Fruit fly (Drosophila melanogaster) whole organism, embryonic: Measurements from ENCODE around the gene CG5665.

Experiments used
- ATbp ChIP-seq: fragments of 200-800 bp; sonication (Bioruptor generic); optimal IDR thresholded peaks from 2 replicates; lab custom pipeline; 2017; ENCODE audit warnings: missing biosample characterization, mild to moderate bottlenecking, missing genetic modification characterization, missing genetic modification reagents
- Aef1 ChIP-seq: fragments of 200-800 bp; sonication (Bioruptor generic); IDR thresholded peaks from 3 replicates; pipeline ENCODE4 v1.3.6; 2022; ENCODE audit warnings: missing biosample characterization, missing genetic modification characterization
- Asciz ChIP-seq: fragments of 200-800 bp; sonication (Bioruptor generic); optimal IDR thresholded peaks from 2 replicates; lab custom pipeline; 2017; ENCODE audit warnings: missing biosample characterization, mild to moderate bottlenecking, missing genetic modification characterization, missing genetic modification reagents
- Atf-2 ChIP-seq: fragments of 200-800 bp; sonication (Bioruptor generic); optimal IDR thresholded peaks from 2 replicates; lab custom pipeline; 2016; ENCODE audit warnings: missing biosample characterization, missing genetic modification characterization
- CG10147 ChIP-seq: fragments of 200-800 bp; sonication (Bioruptor generic); optimal IDR thresholded peaks from 2 replicates; lab custom pipeline; 2019; ENCODE audit warnings: missing biosample characterization, mild to moderate bottlenecking, missing genetic modification characterization, moderate library complexity
- CG10209 ChIP-seq: fragments of 200-800 bp; sonication (Bioruptor generic); optimal IDR thresholded peaks from 3 replicates; lab custom pipeline; 2017; ENCODE audit warnings: missing biosample characterization, mild to moderate bottlenecking, missing genetic modification characterization, missing genetic modification reagents
- CG1024 ChIP-seq: fragments of 200-800 bp; sonication (Bioruptor generic); IDR thresholded peaks from 2 replicates; pipeline ENCODE4 v1.3.6; 2022; ENCODE audit warnings: missing biosample characterization, missing genetic modification characterization
- CG10366 ChIP-seq: fragments of 200-800 bp; sonication (Bioruptor generic); IDR thresholded peaks from 2 replicates; pipeline ENCODE4 v1.3.6; 2022; ENCODE audit warnings: missing biosample characterization, missing genetic modification characterization
- CG10431 ChIP-seq: fragments of 200-800 bp; sonication (Bioruptor generic); optimal IDR thresholded peaks from 3 replicates; lab custom pipeline; 2018; ENCODE audit warnings: missing biosample characterization, mild to moderate bottlenecking, missing genetic modification characterization
- CG10959 ChIP-seq: fragments of 200-800 bp; sonication (Bioruptor generic); IDR thresholded peaks from 2 replicates; pipeline ENCODE4 v1.3.6; 2022; ENCODE audit warnings: missing biosample characterization, missing genetic modification characterization
- CG11085 ChIP-seq: fragments of 200-800 bp; sonication (Bioruptor generic); IDR thresholded peaks from 2 replicates; pipeline ENCODE4 v1.3.6; 2022; ENCODE audit warnings: missing biosample characterization, missing genetic modification characterization
- CG13123 ChIP-seq: fragments of 200-800 bp; sonication (Bioruptor generic); optimal IDR thresholded peaks from 2 replicates; lab custom pipeline; 2016; ENCODE audit warnings: missing biosample characterization, missing genetic modification characterization
- CG14014 ChIP-seq: fragments of 200-800 bp; sonication (Bioruptor generic); IDR thresholded peaks from 2 replicates; pipeline ENCODE4 v1.3.6; 2022; ENCODE audit warnings: missing biosample characterization, missing genetic modification characterization
- CG14710 ChIP-seq: fragments of 200-800 bp; sonication (Bioruptor generic); optimal IDR thresholded peaks from 3 replicates; lab custom pipeline; 2019; ENCODE audit warnings: missing biosample characterization, mild to moderate bottlenecking, missing genetic modification characterization, moderate library complexity
- CG15073 ChIP-seq: fragments of 200-800 bp; sonication (Bioruptor generic); optimal IDR thresholded peaks from 2 replicates; lab custom pipeline; 2016; ENCODE audit warnings: missing biosample characterization, missing genetic modification characterization
- CG15514 ChIP-seq: fragments of 200-800 bp; sonication (Bioruptor generic); optimal IDR thresholded peaks from 3 replicates; lab custom pipeline; 2017; ENCODE audit warnings: missing biosample characterization, missing genetic modification characterization, mild to moderate bottlenecking, moderate library complexity, missing genetic modification reagents
- CG16863 ChIP-seq: fragments of 200-800 bp; sonication (Bioruptor generic); optimal IDR thresholded peaks from 3 replicates; lab custom pipeline; 2016; ENCODE audit warnings: missing biosample characterization, missing genetic modification characterization
- CG17359 ChIP-seq: fragments of 200-800 bp; sonication (Bioruptor generic); optimal IDR thresholded peaks from 3 replicates; lab custom pipeline; 2018; ENCODE audit warnings: missing biosample characterization, mild to moderate bottlenecking, missing genetic modification characterization, moderate library complexity
- CG17802 ChIP-seq: fragments of 200-800 bp; sonication (Bioruptor generic); optimal IDR thresholded peaks from 2 replicates; lab custom pipeline; 2018; ENCODE audit warnings: missing biosample characterization, mild to moderate bottlenecking, missing genetic modification characterization, moderate library complexity
- CG18262 ChIP-seq: fragments of 200-800 bp; optimal IDR thresholded peaks from 3 replicates; lab custom pipeline; 2019; ENCODE audit warnings: missing biosample characterization, mild to moderate bottlenecking, missing genetic modification characterization, moderate library complexity
- CG3838 ChIP-seq: fragments of 200-800 bp; sonication (Bioruptor generic); optimal IDR thresholded peaks from 3 replicates; lab custom pipeline; 2016; ENCODE audit warnings: missing biosample characterization, missing genetic modification characterization
- CG6254 ChIP-seq: fragments of 200-800 bp; sonication (Bioruptor generic); optimal IDR thresholded peaks from 3 replicates; lab custom pipeline; 2017; ENCODE audit warnings: mild to moderate bottlenecking, missing biosample characterization, missing genetic modification reagents, missing genetic modification characterization
- CG6654 ChIP-seq: fragments of 200-800 bp; sonication (Bioruptor generic); optimal IDR thresholded peaks from 2 replicates; lab custom pipeline; 2017; ENCODE audit warnings: missing biosample characterization, mild to moderate bottlenecking, missing genetic modification characterization
- CG7372 ChIP-seq: fragments of 200-800 bp; sonication (Bioruptor generic); IDR thresholded peaks from 2 replicates; pipeline ENCODE4 v1.3.6; 2022; ENCODE audit warnings: missing biosample characterization, missing genetic modification characterization
- Chrac-16 ChIP-seq: fragments of 200-800 bp; sonication (Bioruptor generic); optimal IDR thresholded peaks from 3 replicates; lab custom pipeline; 2016; ENCODE audit warnings: missing biosample characterization, missing genetic modification characterization
- E2f2 ChIP-seq: fragments of 200-800 bp; sonication (Bioruptor generic); IDR thresholded peaks from 2 replicates; pipeline ENCODE4 v1.3.6; 2022; ENCODE audit warnings: missing biosample characterization, missing genetic modification characterization
- Ets97D ChIP-seq: fragments of 200-800 bp; sonication (Bioruptor generic); optimal IDR thresholded peaks from 3 replicates; lab custom pipeline; 2016; ENCODE audit warnings: missing biosample characterization, missing genetic modification characterization
- Fer3 ChIP-seq: fragments of 200-800 bp; sonication (Bioruptor generic); optimal IDR thresholded peaks from 2 replicates; lab custom pipeline; 2018; ENCODE audit warnings: missing biosample characterization, mild to moderate bottlenecking, missing genetic modification characterization, moderate library complexity
- Med ChIP-seq: fragments of 200-800 bp; sonication (Bioruptor generic); peaks from one replicate; lab custom pipeline; 2016; ENCODE audit warnings: missing biosample characterization, missing genetic modification characterization, mild to moderate bottlenecking, inconsistent platforms, moderate library complexity
- NfI ChIP-seq: fragments of 200-800 bp; sonication (Bioruptor generic); optimal IDR thresholded peaks from 3 replicates; lab custom pipeline; 2018; ENCODE audit warnings: missing biosample characterization, mild to moderate bottlenecking, missing genetic modification characterization, moderate library complexity
- Tbp ChIP-seq: fragments of >200 bp; optimal IDR thresholded peaks from 2 replicates; lab custom pipeline; 2018; ENCODE audit warnings: missing biosample characterization, missing genetic modification characterization
- Usf ChIP-seq: fragments of 200-800 bp; sonication (Bioruptor generic); optimal IDR thresholded peaks from 2 replicates; lab custom pipeline; 2017; ENCODE audit warnings: missing genotype, missing biosample characterization, missing genetic modification characterization
- bab2 ChIP-seq: fragments of 200-800 bp; sonication (Bioruptor generic); optimal IDR thresholded peaks from 2 replicates; lab custom pipeline; 2016; ENCODE audit warnings: missing biosample characterization, missing genetic modification characterization
- bcd ChIP-seq: fragments of 200-800 bp; sonication (Bioruptor generic); optimal IDR thresholded peaks from 2 replicates; lab custom pipeline; 2017; ENCODE audit warnings: missing biosample characterization, mild to moderate bottlenecking, missing genetic modification characterization
- chn ChIP-seq: fragments of 200-800 bp; sonication (Bioruptor generic); optimal IDR thresholded peaks from 2 replicates; lab custom pipeline; 2016; ENCODE audit warnings: missing biosample characterization, missing genetic modification characterization
- dimm ChIP-seq: fragments of 200-800 bp; sonication (Bioruptor generic); IDR thresholded peaks from 2 replicates; pipeline ENCODE4 v1.3.6; 2022; ENCODE audit warnings: missing biosample characterization, missing genetic modification characterization
- dmrt11E ChIP-seq: fragments of 200-800 bp; sonication (Bioruptor generic); optimal IDR thresholded peaks from 3 replicates; lab custom pipeline; 2018; ENCODE audit warnings: missing biosample characterization, mild to moderate bottlenecking, missing genetic modification characterization, moderate library complexity
- ewg ChIP-seq: fragments of 200-800 bp; sonication (Bioruptor generic); optimal IDR thresholded peaks from 3 replicates; lab custom pipeline; 2017; ENCODE audit warnings: mild to moderate bottlenecking, missing biosample characterization, missing genetic modification reagents, missing genetic modification characterization
- exex ChIP-seq: fragments of 200-800 bp; sonication (Bioruptor generic); optimal IDR thresholded peaks from 4 replicates; lab custom pipeline; 2018; ENCODE audit warnings: missing biosample characterization, mild to moderate bottlenecking, missing genetic modification characterization, moderate library complexity
- ftz-f1 ChIP-seq: fragments of 200-800 bp; sonication (Bioruptor generic); optimal IDR thresholded peaks from 2 replicates; lab custom pipeline; 2016; ENCODE audit warnings: missing biosample characterization, missing genetic modification characterization
- hbn ChIP-seq: fragments of 200-800 bp; sonication (Bioruptor generic); IDR thresholded peaks from 2 replicates; pipeline ENCODE4 v1.3.6; 2022; ENCODE audit warnings: missing biosample characterization, missing genetic modification characterization; ENCODE audit not compliant: partially characterized antibody
- insv ChIP-seq, 2 experiments: fragments of 200-800 bp; sonication (Bioruptor generic); optimal IDR thresholded peaks; 3 replicates each; lab custom pipeline; 2016 to 2018; ENCODE audit warnings: missing biosample characterization in 2 of 2, missing genetic modification characterization in 2 of 2
- jigr1 ChIP-seq: fragments of 200-800 bp; sonication (Bioruptor generic); IDR thresholded peaks from 3 replicates; pipeline ENCODE4 v1.3.6; 2022; ENCODE audit warnings: missing biosample characterization, missing genetic modification characterization
- jing ChIP-seq: fragments of 200-800 bp; sonication (Bioruptor generic); optimal IDR thresholded peaks from 2 replicates; lab custom pipeline; 2018; ENCODE audit warnings: missing biosample characterization, mild to moderate bottlenecking, missing genetic modification characterization
- kay ChIP-seq: fragments of 200-800 bp; sonication (Bioruptor generic); optimal IDR thresholded peaks from 2 replicates; lab custom pipeline; 2016; ENCODE audit warnings: missing biosample characterization, missing genetic modification characterization
- knrl ChIP-seq: fragments of 200-800 bp; sonication (Bioruptor generic); IDR thresholded peaks from 3 replicates; pipeline ENCODE4 v1.3.6; 2022; ENCODE audit warnings: missing biosample characterization, missing genetic modification characterization; ENCODE audit not compliant: partially characterized antibody
- lov ChIP-seq, 2 experiments: fragments of 200-800 bp in 1 of 2; fragments of >200 bp in 1 of 2; sonication (Bioruptor generic) in 1 of 2; IDR thresholded peaks in 1 of 2; optimal IDR thresholded peaks in 1 of 2; 2 replicates in 1 of 2; 3 replicates in 1 of 2; pipeline versions ENCODE4 v1.3.6 to Lab custom; 2017 to 2022; ENCODE audit warnings: missing biosample characterization in 1 of 2, missing genetic modification characterization in 1 of 2
- mld ChIP-seq: fragments of 200-800 bp; sonication (Bioruptor generic); IDR thresholded peaks from 3 replicates; pipeline ENCODE4 v1.3.6; 2022; ENCODE audit warnings: missing biosample characterization, missing genetic modification characterization; ENCODE audit not compliant: partially characterized antibody
- ro ChIP-seq: fragments of 200-800 bp; sonication (Bioruptor generic); IDR thresholded peaks from 2 replicates; pipeline ENCODE4 v1.3.6; 2022; ENCODE audit warnings: missing biosample characterization, missing genetic modification characterization
- schlank ChIP-seq: fragments of 200-800 bp; sonication (Bioruptor generic); optimal IDR thresholded peaks from 2 replicates; lab custom pipeline; 2018; ENCODE audit warnings: missing biosample characterization, mild to moderate bottlenecking, missing genetic modification characterization
- shn ChIP-seq: fragments of 200-800 bp; sonication (Bioruptor generic); optimal IDR thresholded peaks from 3 replicates; lab custom pipeline; 2016; ENCODE audit warnings: missing biosample characterization, missing genetic modification characterization
- so ChIP-seq: fragments of 200-800 bp; sonication (Bioruptor generic); IDR thresholded peaks from 3 replicates; pipeline ENCODE4 v1.3.6; 2022; ENCODE audit warnings: missing biosample characterization, missing genetic modification characterization
- ttk ChIP-seq: fragments of 200-800 bp; sonication (Bioruptor generic); IDR thresholded peaks from 2 replicates; pipeline ENCODE4 v2.1.2; 2022; ENCODE audit warnings: missing biosample characterization, missing genetic modification characterization

CG5665 gene

dm6 chr3L:20388983-20389382, 30.7 kb downstream of the CG5665 start (continued):
- TF ChIP-seq NfI (GFP tag; lab: Kevin White, UChicago) (peak; percentile 44), kay (peak; percentile 38), schlank (tag; lab: Kevin White, UChicago) (no peak), Atf-2 (GFP tag; lab: Kevin White, UChicago) (no peak), CG10431 (no peak), CG14014 (GFP tag; lab: Robert Waterston, UW) (no peak; the same call in 1 of the 2 replicates), CG10209 (peak; percentile 28), CG11085 (no peak), CG6254 (GFP tag; lab: Kevin White, UChicago) (no peak), dimm (no peak; the same call in 1 of the 2 replicates), knrl (GFP tag; lab: Robert Waterston, UW) (no peak), shn (peak; percentile 32), CG3838 (no peak), CG7372 (GFP tag; lab: Robert Waterston, UW) (no peak), CG10366 (GFP tag; lab: Robert Waterston, UW) (peak; percentile 13; the same call in 1 of the 2 replicates), ewg (GFP tag; lab: Kevin White, UChicago) (no peak), CG10147 (no peak), lov (optimal IDR thresholded peaks at IDR 0.05; lab: Kevin White, UChicago) (no peak), lov (GFP tag; IDR thresholded peaks at IDR 0.05; lab: Robert Waterston, UW) (no peak), bab2 (GFP tag; lab: Kevin White, UChicago) (peak; percentile 29), CG13123 (no peak), Fer3 (tag; lab: Kevin White, UChicago) (peak; percentile 28), CG17359 (peak; percentile 43), CG17802 (tag; lab: Kevin White, UChicago) (no peak), chn (peak; percentile 18), CG10959 (GFP tag; lab: Robert Waterston, UW) (no peak), CG6654 (GFP tag; lab: Kevin White, UChicago) (no peak), insv (GFP tag; optimal IDR thresholded peaks at IDR 0.05; lab: Kevin White, UChicago) (no peak), CG15514 (GFP tag; lab: Kevin White, UChicago) (peak; percentile 40), Usf (no peak), ttk (GFP tag; lab: Robert Waterston, UW) (0 out of 2 replicates have a peak, but pooled peaks have one; percentile 16), ro (no peak), bcd (GFP tag; lab: Kevin White, UChicago) (peak; percentile 10), Chrac-16 (GFP tag; lab: Kevin White, UChicago) (no peak), Asciz (no peak), Aef1 (peak; percentile 57; the same call in 2 of the 3 replicates), dmrt11E (peak; percentile 17)

DNA sequence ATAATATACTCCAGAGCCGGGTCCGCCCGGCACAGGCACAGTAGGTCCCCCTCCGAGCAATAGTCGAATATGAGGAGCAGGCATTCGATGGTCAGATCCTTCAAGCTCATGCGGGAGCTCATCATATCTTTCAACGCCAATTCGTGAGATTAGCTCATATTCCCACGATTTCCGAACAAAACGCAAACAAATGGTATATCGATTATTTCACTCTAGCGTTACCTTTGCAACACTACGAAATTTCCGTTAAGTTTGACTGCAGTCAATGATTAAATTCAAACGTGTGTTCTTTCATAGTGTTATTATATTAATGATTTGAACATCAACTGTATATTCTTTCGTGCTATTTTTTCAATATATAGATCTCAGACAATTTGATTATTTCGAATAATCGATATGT, 35.0 kb downstream of the CG5665 start, which contains the start of gene CG33969:
Gene CG33969, minus strand, starts transcription at position 197 of the 400 bp plus-strand sequence.
- TF ChIP-seq jing (GFP tag; lab: Kevin White, UChicago) (no peak), so (GFP tag; lab: Robert Waterston, UW) (no peak), CG14710 (tag; lab: Kevin White, UChicago) (peak; percentile 21), exex (tag; lab: Kevin White, UChicago) (no peak), Tbp (GFP tag; lab: Kevin White, UChicago) (no peak), mld (GFP tag; lab: Robert Waterston, UW) (no peak), CG18262 (no peak), CG15073 (GFP tag; lab: Kevin White, UChicago) (no peak), Med (GFP tag; lab: Kevin White, UChicago) (peak; percentile 65), ftz-f1 (GFP tag; lab: Kevin White, UChicago) (no peak), Ets97D (peak; percentile 37), hbn (peak; percentile 32; the same call in 1 of the 2 replicates), CG10209 (no peak), CG1024 (no peak), E2f2 (GFP tag; lab: Robert Waterston, UW) (peak; percentile 37; the same call in 1 of the 2 replicates), jigr1 (GFP tag; lab: Robert Waterston, UW) (no peak), CG16863 (GFP tag; lab: Kevin White, UChicago) (no peak), ATbp (GFP tag; lab: Kevin White, UChicago) (no peak)
